Fruit fly (Drosophila melanogaster) Kc167 (cell line): ENCODE measurements around the gene CG5783.

Source experiments
- Myc ChIP-seq: fragments of >200 bp; optimal IDR thresholded peaks from 2 replicates; lab custom pipeline; 2017; ENCODE audit warnings: missing external identifiers
- h ChIP-seq: fragments of >200 bp; optimal IDR thresholded peaks from 3 replicates; lab custom pipeline; 2018; ENCODE audit warnings: missing external identifiers
- psq ChIP-seq: fragments of >200 bp; optimal IDR thresholded peaks from 2 replicates; lab custom pipeline; 2017; ENCODE audit warnings: missing external identifiers

- no peak for TF ChIP-seq Myc (lab: Kevin White, UChicago)
- no peak for TF ChIP-seq psq (lab: Kevin White, UChicago)
- TF ChIP-seq h: no peak
Observed at dm6 chr2L:18147511-18148072, 8.3 kb upstream of the CG5783 start.
